Fruit fly (Drosophila melanogaster) whole organism, wandering third instar larva: Measurements from ENCODE around the gene Ugt37B1.

ENCODE experiments used
- Abd-B ChIP-seq: fragments of >200 bp; optimal IDR thresholded peaks from 2 replicates; lab custom pipeline; 2017; ENCODE audit warnings: missing biosample characterization, missing genetic modification characterization
- CG32264 ChIP-seq: fragments of 200-800 bp; sonication (Bioruptor generic); optimal IDR thresholded peaks from 2 replicates; lab custom pipeline; 2016; ENCODE audit warnings: missing biosample characterization, missing genetic modification characterization
- CG9705 ChIP-seq: fragments of 200-800 bp; sonication (Bioruptor generic); optimal IDR thresholded peaks from 2 replicates; lab custom pipeline; 2018; ENCODE audit warnings: missing biosample characterization, mild to moderate bottlenecking, missing genetic modification characterization
- CrebA ChIP-seq: fragments of 200-800 bp; sonication (Bioruptor generic); optimal IDR thresholded peaks from 2 replicates; lab custom pipeline; 2016; ENCODE audit warnings: missing biosample characterization, mild to moderate bottlenecking, missing genetic modification characterization, borderline replicate concordance
- Dfd ChIP-seq: fragments of >200 bp; optimal IDR thresholded peaks from 2 replicates; lab custom pipeline; 2017; ENCODE audit warnings: missing biosample characterization, missing genetic modification characterization
- Dif ChIP-seq: fragments of 200-275, 200-300 bp; sonication (Bioruptor generic); optimal IDR thresholded peaks from 2 replicates; lab custom pipeline; 2018; ENCODE audit warnings: missing biosample characterization, missing genetic modification characterization; ENCODE audit not compliant: partially characterized antibody
- GATAd ChIP-seq: sonication (Bioruptor generic); optimal IDR thresholded peaks from 2 replicates; lab custom pipeline; 2016; ENCODE audit warnings: missing biosample characterization, missing genetic modification characterization
- HLH106 ChIP-seq: fragments of 200-800 bp; optimal IDR thresholded peaks from 3 replicates; lab custom pipeline; 2019; ENCODE audit warnings: missing biosample characterization, mild to moderate bottlenecking, missing genetic modification characterization, moderate library complexity
- Hnf4 ChIP-seq: fragments of 200-800 bp; sonication (Bioruptor generic); optimal IDR thresholded peaks from 2 replicates; lab custom pipeline; 2016; ENCODE audit warnings: missing biosample characterization, mild to moderate bottlenecking, missing genetic modification characterization
- Jra ChIP-seq: sonication (Bioruptor generic); optimal IDR thresholded peaks from 2 replicates; lab custom pipeline; 2016; ENCODE audit warnings: missing biosample characterization, missing genetic modification characterization
- Mio ChIP-seq: sonication (Bioruptor generic); optimal IDR thresholded peaks from 2 replicates; lab custom pipeline; 2016; ENCODE audit warnings: missing biosample characterization, missing genetic modification characterization
- Myc ChIP-seq: fragments of >200 bp; optimal IDR thresholded peaks from 2 replicates; lab custom pipeline; 2017
- N ChIP-seq: fragments of >200 bp; optimal IDR thresholded peaks from 2 replicates; lab custom pipeline; 2018; ENCODE audit warnings: missing biosample characterization, missing external identifiers, missing genetic modification characterization
- OdsH ChIP-seq: fragments of 200-800 bp; sonication (Bioruptor generic); optimal IDR thresholded peaks from 2 replicates; lab custom pipeline; 2016; ENCODE audit warnings: missing biosample characterization, mild to moderate bottlenecking, missing genetic modification characterization
- Rel ChIP-seq, 2 experiments: fragments of 200-800 bp; sonication (Bioruptor generic) in 1 of 2; optimal IDR thresholded peaks; 2 replicates in 1 of 2; 3 replicates in 1 of 2; lab custom pipeline; 2016 to 2019; ENCODE audit warnings: mild to moderate bottlenecking in 2 of 2, missing biosample characterization in 2 of 2, missing genetic modification characterization in 2 of 2, moderate library complexity in 1 of 2
- Sp1 ChIP-seq: fragments of 200-800 bp; sonication (Bioruptor generic); optimal IDR thresholded peaks from 3 replicates; lab custom pipeline; 2019; ENCODE audit warnings: missing biosample characterization, mild to moderate bottlenecking, missing genetic modification characterization, moderate library complexity
- Vsx2 ChIP-seq: fragments of 200-300, 225-300 bp; sonication (Bioruptor generic); optimal IDR thresholded peaks from 2 replicates; lab custom pipeline; 2018; ENCODE audit warnings: missing biosample characterization, missing genetic modification characterization; ENCODE audit not compliant: partially characterized antibody
- brk ChIP-seq: fragments of 200-800 bp; sonication (Bioruptor generic); optimal IDR thresholded peaks from 2 replicates; lab custom pipeline; 2016; ENCODE audit warnings: missing biosample characterization, mild to moderate bottlenecking, missing genetic modification characterization
- dmrt93B ChIP-seq: fragments of 200-800 bp; sonication (Bioruptor generic); optimal IDR thresholded peaks from 2 replicates; lab custom pipeline; 2018; ENCODE audit warnings: missing biosample characterization, mild to moderate bottlenecking, missing genetic modification characterization
- dsf ChIP-seq: sonication (Bioruptor generic); optimal IDR thresholded peaks from 2 replicates; lab custom pipeline; 2016; ENCODE audit warnings: missing biosample characterization, missing genetic modification characterization, borderline replicate concordance
- ey ChIP-seq: fragments of 200-800 bp; sonication (Bioruptor generic); optimal IDR thresholded peaks from 2 replicates; lab custom pipeline; 2016; ENCODE audit warnings: missing biosample characterization, missing genetic modification characterization
- foxo ChIP-seq, 2 experiments: fragments of 200-800 bp; sonication (Bioruptor generic); optimal IDR thresholded peaks; 2 replicates in 1 of 2; 3 replicates in 1 of 2; lab custom pipeline; 2016 to 2017; ENCODE audit warnings: missing biosample characterization in 2 of 2, missing genetic modification characterization in 2 of 2
- h ChIP-seq: fragments of 200-800 bp; sonication (Bioruptor generic); optimal IDR thresholded peaks from 3 replicates; lab custom pipeline; 2016; ENCODE audit warnings: missing biosample characterization, mild to moderate bottlenecking, missing genetic modification characterization
- jim ChIP-seq: fragments of 175-275, 200-325 bp; sonication (Bioruptor generic); optimal IDR thresholded peaks from 2 replicates; lab custom pipeline; 2016; ENCODE audit warnings: missing biosample characterization, mild to moderate bottlenecking, missing genetic modification characterization
- pan ChIP-seq: fragments of >200 bp; optimal IDR thresholded peaks from 2 replicates; lab custom pipeline; 2017
- psq ChIP-seq: fragments of 200-800 bp; sonication (Bioruptor generic); optimal IDR thresholded peaks from 3 replicates; lab custom pipeline; 2017; ENCODE audit warnings: missing biosample characterization, mild to moderate bottlenecking, missing genetic modification characterization, moderate library complexity
- rgr ChIP-seq: fragments of 200-800 bp; sonication (Bioruptor generic); optimal IDR thresholded peaks from 3 replicates; lab custom pipeline; 2016; ENCODE audit warnings: missing biosample characterization, mild to moderate bottlenecking, missing genetic modification characterization
- sage ChIP-seq: fragments of 200-800 bp; sonication (Bioruptor generic); optimal IDR thresholded peaks from 2 replicates; lab custom pipeline; 2016; ENCODE audit warnings: missing biosample characterization, mild to moderate bottlenecking, missing genetic modification characterization
- sv ChIP-seq: fragments of 200-800 bp; sonication (Bioruptor generic); optimal IDR thresholded peaks from 3 replicates; lab custom pipeline; 2016; ENCODE audit warnings: missing biosample characterization, missing genetic modification characterization
- tai ChIP-seq: sonication (Bioruptor generic); optimal IDR thresholded peaks from 2 replicates; lab custom pipeline; 2016; ENCODE audit warnings: missing biosample characterization, missing genetic modification characterization
- woc ChIP-seq: sonication (Bioruptor generic); optimal IDR thresholded peaks from 2 replicates; lab custom pipeline; 2016; ENCODE audit warnings: missing biosample characterization, mild to moderate bottlenecking, missing genetic modification characterization

The Ugt37B1 gene

dm6 chr2L:6211555-6211954, 13.3 kb upstream of the Ugt37B1 start:
- TF ChIP-seq tai (GFP tag; lab: Kevin White, UChicago) (no peak), Myc (lab: Kevin White, UChicago) (no peak)

- no peak for TF ChIP-seq foxo (GFP tag; optimal IDR thresholded peaks at IDR 0.05; lab: Kevin White, UChicago)
- no peak for TF ChIP-seq sage (GFP tag; lab: Kevin White, UChicago)
- TF ChIP-seq brk, result no peak
- no peak for TF ChIP-seq ey (GFP tag; lab: Kevin White, UChicago)
- no peak for TF ChIP-seq Sp1 (GFP tag; lab: Kevin White, UChicago)
- no peak for TF ChIP-seq dmrt93B (GFP tag; lab: Kevin White, UChicago)
- no peak for TF ChIP-seq Myc (lab: Kevin White, UChicago)
- TF ChIP-seq psq (GFP tag; lab: Kevin White, UChicago), result no peak
- no peak for TF ChIP-seq HLH106 (tag; lab: Kevin White, UChicago)
- TF ChIP-seq tai (GFP tag; lab: Kevin White, UChicago), result no peak
- TF ChIP-seq woc (GFP tag; lab: Kevin White, UChicago), result no peak
- TF ChIP-seq Dif (GFP tag; lab: Kevin White, UChicago), result no peak
- no peak for TF ChIP-seq pan (lab: Kevin White, UChicago)
These were observed 11.3 kb upstream of the Ugt37B1 start for dm6 chr2L:6213505-6213904.

dm6 chr2L:6215897-6216296, 9.0 kb upstream of the Ugt37B1 start:
- TF ChIP-seq Myc (lab: Kevin White, UChicago) (no peak), brk (no peak), Vsx2 (GFP tag; lab: Kevin White, UChicago) (no peak), Sp1 (GFP tag; lab: Kevin White, UChicago) (no peak), rgr (no peak), CrebA (GFP tag; lab: Kevin White, UChicago) (no peak), GATAd (no peak), Hnf4 (GFP tag; lab: Kevin White, UChicago) (no peak), dsf (GFP tag; lab: Kevin White, UChicago) (no peak), pan (lab: Kevin White, UChicago) (no peak), HLH106 (tag; lab: Kevin White, UChicago) (no peak), woc (GFP tag; lab: Kevin White, UChicago) (no peak), dmrt93B (GFP tag; lab: Kevin White, UChicago) (no peak), sv (GFP tag; lab: Kevin White, UChicago) (no peak)

- TF ChIP-seq Abd-B (no peak), Mio (GFP tag; lab: Kevin White, UChicago) (no peak), sv (GFP tag; lab: Kevin White, UChicago) (no peak), h (GFP tag; lab: Kevin White, UChicago) (peak; percentile 23), CG32264 (GFP tag; lab: Kevin White, UChicago) (no peak)
These were observed 6.0 kb upstream of the Ugt37B1 start for dm6 chr2L:6218669-6219406.

- TF ChIP-seq h (GFP tag; lab: Kevin White, UChicago), result no peak
- no peak for TF ChIP-seq Jra (GFP tag; lab: Kevin White, UChicago)
- TF ChIP-seq Rel (GFP tag; optimal IDR thresholded peaks at IDR 0.05; lab: Kevin White, UChicago), result no peak
- no peak for TF ChIP-seq Rel (tag; optimal IDR thresholded peaks at IDR 0.05; lab: Kevin White, UChicago)
- no peak for TF ChIP-seq woc (GFP tag; lab: Kevin White, UChicago)
- no peak for TF ChIP-seq brk
- TF ChIP-seq OdsH (GFP tag; lab: Kevin White, UChicago), result no peak
- TF ChIP-seq CrebA (GFP tag; lab: Kevin White, UChicago), result no peak
- TF ChIP-seq sage (GFP tag; lab: Kevin White, UChicago), result no peak
- TF ChIP-seq sv (GFP tag; lab: Kevin White, UChicago), result no peak
- TF ChIP-seq psq (GFP tag; lab: Kevin White, UChicago), result no peak
- no peak for TF ChIP-seq CG9705 (GFP tag; lab: Kevin White, UChicago)
- TF ChIP-seq Sp1 (GFP tag; lab: Kevin White, UChicago), result no peak
- TF ChIP-seq jim, result no peak
- no peak for TF ChIP-seq N
- TF ChIP-seq Dfd (GFP tag; lab: Kevin White, UChicago), result no peak
These were observed 3.9 kb upstream of the Ugt37B1 start for dm6 chr2L:6220966-6221365.
